Worm (Caenorhabditis elegans): ENCODE data around the gene nlp-23.

Gene nlp-23

DNA sequence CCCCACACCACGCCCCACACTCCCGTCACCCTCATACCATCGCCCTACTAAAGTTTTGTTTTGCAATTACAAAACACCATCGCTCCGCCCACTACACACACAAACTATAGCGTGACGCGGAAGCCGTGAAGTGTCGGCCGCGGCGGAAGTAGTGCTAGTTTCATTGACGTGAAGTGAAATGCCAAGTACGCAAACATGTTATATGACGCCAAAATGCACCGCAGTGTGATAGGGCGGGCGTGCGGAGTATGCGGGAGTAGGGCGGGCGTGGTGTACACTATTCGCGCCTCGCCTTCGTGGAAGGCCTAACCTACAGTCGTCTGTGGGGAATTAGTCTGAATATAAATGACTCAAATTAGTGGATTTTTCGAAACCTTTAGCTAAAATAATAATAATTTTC lies 20.1 kb upstream of the nlp-23 start:
- TF ChIP-seq pqm-1 (tag; optimal IDR thresholded peaks at IDR 0.05): no peak
- TF ChIP-seq efl-1 (optimal IDR thresholded peaks at IDR 0.05): no peak
- no peak for TF ChIP-seq efl-1 (GFP tag; optimal IDR thresholded peaks at IDR 0.05 in 1 of 2)
- TF ChIP-seq vab-15 (tag; optimal IDR thresholded peaks at IDR 0.05): no peak
- TF ChIP-seq lin-15B (tag; optimal IDR thresholded peaks at IDR 0.05): no peak
- peak; percentile 65 for TF ChIP-seq snpc-4 (tag; optimal IDR thresholded peaks at IDR 0.05)
- no peak for TF ChIP-seq C34B4.2 (tag; optimal IDR thresholded peaks at IDR 0.05)
- no peak for TF ChIP-seq nhr-237 (tag; optimal IDR thresholded peaks at IDR 0.05)
- no peak for TF ChIP-seq lin-39 (tag; optimal IDR thresholded peaks at IDR 0.05)
- TF ChIP-seq sox-4 (tag; optimal IDR thresholded peaks at IDR 0.05): no peak

DNA sequence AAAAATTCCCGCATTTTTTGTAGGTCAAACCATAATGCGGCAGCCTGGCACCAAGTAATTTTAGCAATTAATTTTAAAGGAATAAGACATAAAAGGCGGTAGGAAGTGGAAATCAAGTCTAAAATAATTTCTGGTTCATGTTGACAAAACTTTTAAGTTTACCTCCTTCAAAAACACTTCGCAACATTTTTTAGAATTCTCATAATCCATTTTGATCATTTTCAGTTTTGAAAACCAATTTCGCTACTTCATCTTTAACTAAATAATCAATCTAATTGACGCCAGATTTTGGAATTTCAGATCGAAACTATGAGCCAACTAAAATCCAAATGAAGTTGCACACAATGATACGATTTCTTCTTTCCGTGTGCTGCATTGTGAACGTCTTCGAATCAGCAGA lies 17.0 kb upstream of the nlp-23 start, which contains the start of gene lgc-40:
lgc-40 (plus strand) TSS at position 301 of the 400 bp plus-strand sequence.
- TF ChIP-seq lin-15B (tag; optimal IDR thresholded peaks at IDR 0.05) (no peak), efl-1 (optimal IDR thresholded peaks at IDR 0.05) (no peak), efl-1 (GFP tag; optimal IDR thresholded peaks at IDR 0.05 in 1 of 2) (peak in 1 of 2 experiments; percentile 73)

- TF ChIP-seq ceh-8 (GFP tag; optimal IDR thresholded peaks at IDR 0.05) (no peak), lin-13 (GFP tag; optimal IDR thresholded peaks at IDR 0.05) (no peak), lin-39 (tag; optimal IDR thresholded peaks at IDR 0.05) (no peak), unc-30 (tag; optimal IDR thresholded peaks at IDR 0.05) (no peak), ztf-11 (tag; optimal IDR thresholded peaks at IDR 0.05) (no peak), snu-23 (GFP tag; optimal IDR thresholded peaks at IDR 0.05) (no peak), nhr-28 (tag; optimal IDR thresholded peaks at IDR 0.05) (no peak), pax-3 (tag; optimal IDR thresholded peaks at IDR 0.05) (no peak), ceh-63 (GFP tag; optimal IDR thresholded peaks at IDR 0.05) (no peak)
These were observed 10.2 kb upstream of the nlp-23 start for ce11 chrX:2352929-2353328.

- TF ChIP-seq C16A3.4 (tag; optimal IDR thresholded peaks at IDR 0.05): no peak
- TF ChIP-seq rnt-1 (tag; optimal IDR thresholded peaks at IDR 0.05): peak; percentile 84
- TF ChIP-seq pag-3 (tag; optimal IDR thresholded peaks at IDR 0.05; ENCODE audit: borderline replicate concordance, insufficient read depth): peak; percentile 3
- TF ChIP-seq Y116A8C.19 (tag; optimal IDR thresholded peaks at IDR 0.05; ENCODE audit: borderline replicate concordance): no peak
- TF ChIP-seq nhr-28 (tag; optimal IDR thresholded peaks at IDR 0.05): no peak
- TF ChIP-seq nhr-20 (tag; optimal IDR thresholded peaks at IDR 0.05): peak; percentile 34
- TF ChIP-seq mef-2 (tag; optimal IDR thresholded peaks at IDR 0.05): peak; percentile 88
- TF ChIP-seq irx-1 (tag; optimal IDR thresholded peaks at IDR 0.05): no peak
- TF ChIP-seq aha-1 (tag; optimal IDR thresholded peaks at IDR 0.05): no peak
- TF ChIP-seq nhr-77 (tag; optimal IDR thresholded peaks at IDR 0.05): no peak
- TF ChIP-seq pqm-1 (tag; optimal IDR thresholded peaks at IDR 0.05): no peak
- peak; percentile 43 for TF ChIP-seq ztf-4 (tag; optimal IDR thresholded peaks at IDR 0.05)
- no peak for TF ChIP-seq lin-35 (GFP tag; optimal IDR thresholded peaks at IDR 0.05)
- TF ChIP-seq egl-13 (tag; optimal IDR thresholded peaks at IDR 0.05): peak; percentile 38
- TF ChIP-seq lsy-2 (tag; optimal IDR thresholded peaks at IDR 0.05): peak; percentile 42 to 61
- TF ChIP-seq nhr-71 (tag; optimal IDR thresholded peaks at IDR 0.05): peak; percentile 85
- no peak for TF ChIP-seq snu-23 (GFP tag; optimal IDR thresholded peaks at IDR 0.05)
- no peak for TF ChIP-seq lin-15B (tag; optimal IDR thresholded peaks at IDR 0.05)
- no peak for TF ChIP-seq efl-1 (optimal IDR thresholded peaks at IDR 0.05)
- TF ChIP-seq efl-1 (GFP tag; optimal IDR thresholded peaks at IDR 0.05 in 1 of 2): no peak
- peak; percentile 14 for TF ChIP-seq lir-3 (tag; optimal IDR thresholded peaks at IDR 0.05; ENCODE audit: poor library complexity)
- TF ChIP-seq lin-14 (GFP tag; optimal IDR thresholded peaks at IDR 0.05): peak; percentile 76
- TF ChIP-seq lin-13 (GFP tag; optimal IDR thresholded peaks at IDR 0.05): no peak
- no peak for TF ChIP-seq skn-1 (tag; optimal IDR thresholded peaks at IDR 0.05)
- no peak for TF ChIP-seq nhr-237 (tag; optimal IDR thresholded peaks at IDR 0.05)
- no peak for TF ChIP-seq ceh-82 (tag; optimal IDR thresholded peaks at IDR 0.05)
- TF ChIP-seq fkh-4 (tag; optimal IDR thresholded peaks at IDR 0.05; ENCODE audit: borderline replicate concordance): no peak
- TF ChIP-seq vab-15 (tag; optimal IDR thresholded peaks at IDR 0.05): no peak
- TF ChIP-seq nhr-19 (GFP tag; conservative IDR thresholded peaks at IDR 0.05): peak; percentile 61
- peak; percentile 72 for TF ChIP-seq lin-39 (tag; optimal IDR thresholded peaks at IDR 0.05)
These were observed 5.2 kb upstream of the nlp-23 start for ce11 chrX:2347962-2348361.

Measured in whole organism, L1 larva.